Worm (Caenorhabditis elegans): ENCODE results near the gene abce-1.

DNA sequence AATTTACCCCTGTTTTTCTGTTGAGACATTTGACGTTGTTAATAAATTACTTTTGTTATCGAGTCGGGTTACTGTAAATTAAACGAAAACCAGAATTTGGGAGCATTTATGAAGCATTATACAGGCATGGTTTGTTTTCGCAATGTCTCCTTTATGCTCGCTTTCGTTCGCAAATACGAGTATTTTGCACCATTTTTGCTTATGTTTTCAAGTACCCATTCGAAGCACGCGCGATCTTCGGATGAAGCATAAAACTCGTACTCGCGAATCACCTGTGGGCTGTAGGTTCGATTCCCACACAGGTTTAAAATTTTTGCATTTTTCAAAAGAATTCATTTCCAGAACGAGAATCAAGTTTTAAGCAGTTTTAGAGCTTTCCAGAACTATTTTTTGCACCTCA, 11.3 kb downstream of the abce-1 start:
- TF ChIP-seq lsy-2 (tag; optimal IDR thresholded peaks at IDR 0.05) (no peak), unc-62 (GFP tag; optimal IDR thresholded peaks at IDR 0.05) (no peak), blmp-1 (tag; optimal IDR thresholded peaks at IDR 0.05) (no peak), mep-1 (tag; optimal IDR thresholded peaks at IDR 0.05) (no peak), nhr-12 (tag; optimal IDR thresholded peaks at IDR 0.05) (no peak), lin-32 (GFP tag; optimal IDR thresholded peaks at IDR 0.05) (no peak), mls-2 (tag; optimal IDR thresholded peaks at IDR 0.05) (no peak)
